Worm (Caenorhabditis elegans): Measurements from ENCODE around the gene C18E9.5.

ce11 chrII:8982683-8983082, 12.9 kb downstream of the C18E9.5 start, which contains the start of gene C18E9.7:
- TF ChIP-seq mef-2 (tag; optimal IDR thresholded peaks at IDR 0.05) (no peak), elt-3 (tag; optimal IDR thresholded peaks at IDR 0.05) (no peak), aha-1 (tag; optimal IDR thresholded peaks at IDR 0.05) (no peak), C04F5.9 (tag; optimal IDR thresholded peaks at IDR 0.05) (no peak), ceh-8 (GFP tag; optimal IDR thresholded peaks at IDR 0.05) (no peak), nhr-90 (tag; optimal IDR thresholded peaks at IDR 0.05; ENCODE audit: poor library complexity) (no peak), fkh-10 (GFP tag; optimal IDR thresholded peaks at IDR 0.05) (no peak), aly-2 (tag; optimal IDR thresholded peaks at IDR 0.05) (no peak), lin-35 (GFP tag; optimal IDR thresholded peaks at IDR 0.05) (no peak)
